Worm (Caenorhabditis elegans) whole organism, midembryonic: ENCODE results near the gene C49A9.6.

ENCODE experiments used
- T22C8.4 ChIP-seq: fragments of 200-800 bp; sonication (Bioruptor generic); IDR thresholded peaks from 2 replicates; pipeline ENCODE4 v1.3.6; 2022; ENCODE audit warnings: missing genetic modification characterization, missing compliant biosample characterization
- cog-1 ChIP-seq: sonication (generic microtip); optimal IDR thresholded peaks from 2 replicates; lab custom pipeline; 2016; ENCODE audit warnings: missing genetic modification characterization, missing compliant biosample characterization
- flt-1 ChIP-seq: fragments of 200-800 bp; sonication (Bioruptor generic); IDR thresholded peaks from 2 replicates; pipeline ENCODE4 v1.3.6; 2022; ENCODE audit warnings: missing genetic modification characterization, missing compliant biosample characterization
- med-1 ChIP-seq: sonication (generic microtip); optimal IDR thresholded peaks from 2 replicates; lab custom pipeline; 2017; ENCODE audit warnings: missing genetic modification characterization, mild to moderate bottlenecking, missing compliant biosample characterization, antibody characterized with exemption, missing genetic modification reagents; ENCODE audit not compliant: insufficient read depth
- tab-1 ChIP-seq: fragments of 200-800 bp; sonication (Bioruptor generic); IDR thresholded peaks from 2 replicates; pipeline ENCODE4 v1.3.6; 2022; ENCODE audit warnings: missing genetic modification characterization, missing compliant biosample characterization
- ztf-23 ChIP-seq: fragments of 200-800 bp; sonication (Bioruptor generic); IDR thresholded peaks from 2 replicates; pipeline ENCODE4 v1.3.6; 2022; ENCODE audit warnings: missing genetic modification reagents, missing genetic modification characterization, missing compliant biosample characterization
- ztf-29 ChIP-seq: fragments of 200-800 bp; sonication (Bioruptor generic); IDR thresholded peaks from 2 replicates; pipeline ENCODE4 v1.3.6; 2022; ENCODE audit warnings: missing genetic modification reagents, missing genetic modification characterization, missing compliant biosample characterization

- TF ChIP-seq med-1 (GFP tag; lab: Kevin White, UChicago): no peak
- TF ChIP-seq tab-1: no peak
- TF ChIP-seq cog-1: no peak
- no peak for TF ChIP-seq ztf-23 (GFP tag; lab: Robert Waterston, UW)
- TF ChIP-seq ztf-29 (GFP tag; lab: Robert Waterston, UW): no peak
- TF ChIP-seq T22C8.4 (GFP tag; lab: Robert Waterston, UW): no peak
- TF ChIP-seq flt-1 (GFP tag; lab: Robert Waterston, UW): no peak
These were observed 2.7 kb downstream of the C49A9.6 start, which contains the start of gene C49A9.5 for ce11 chrIV:6213403-6213802.
